Fruit fly (Drosophila melanogaster) whole organism, embryonic: ENCODE data around the gene CG6398.

ENCODE experiments used
- ATbp ChIP-seq: fragments of 200-800 bp; sonication (Bioruptor generic); optimal IDR thresholded peaks from 2 replicates; lab custom pipeline; 2017; ENCODE audit warnings: missing biosample characterization, mild to moderate bottlenecking, missing genetic modification characterization, missing genetic modification reagents
- Atf3 ChIP-seq: fragments of 200-800 bp; sonication (Bioruptor generic); optimal IDR thresholded peaks from 3 replicates; lab custom pipeline; 2016; ENCODE audit warnings: missing biosample characterization, missing genetic modification characterization
- B-H2 ChIP-seq: fragments of 200-800 bp; sonication (Bioruptor generic); optimal IDR thresholded peaks from 2 replicates; lab custom pipeline; 2018; ENCODE audit warnings: missing biosample characterization, mild to moderate bottlenecking, missing genetic modification characterization
- CG10565 ChIP-seq: fragments of 200-800 bp; sonication (Bioruptor generic); optimal IDR thresholded peaks from 3 replicates; lab custom pipeline; 2016; ENCODE audit warnings: missing biosample characterization, mild to moderate bottlenecking, missing genetic modification characterization
- CG11093 ChIP-seq: fragments of 200-800 bp; sonication (Bioruptor generic); IDR thresholded peaks from 3 replicates; pipeline ENCODE4 v1.3.6; 2022; ENCODE audit warnings: missing biosample characterization, missing genetic modification characterization
- CG11398 ChIP-seq: fragments of 200-800 bp; sonication (Bioruptor generic); optimal IDR thresholded peaks from 2 replicates; lab custom pipeline; 2016; ENCODE audit warnings: missing biosample characterization, missing genetic modification characterization
- CG11456 ChIP-seq: fragments of 200-800 bp; sonication (Bioruptor generic); IDR thresholded peaks from 3 replicates; pipeline ENCODE4 v1.3.6; 2022; ENCODE audit warnings: missing biosample characterization, missing genetic modification characterization
- CG11723 ChIP-seq: fragments of 200-800 bp; sonication (Bioruptor generic); optimal IDR thresholded peaks from 2 replicates; lab custom pipeline; 2017; ENCODE audit warnings: missing biosample characterization, mild to moderate bottlenecking, missing genetic modification characterization
- CG12391 ChIP-seq: fragments of 200-800 bp; sonication (Bioruptor generic); optimal IDR thresholded peaks from 3 replicates; lab custom pipeline; 2018; ENCODE audit warnings: missing biosample characterization, mild to moderate bottlenecking, missing genetic modification characterization, moderate library complexity
- CG13424 ChIP-seq: fragments of 200-800 bp; sonication (Bioruptor generic); optimal IDR thresholded peaks from 2 replicates; lab custom pipeline; 2019; ENCODE audit warnings: missing biosample characterization, mild to moderate bottlenecking, missing genetic modification characterization, moderate library complexity
- CG14965 ChIP-seq: fragments of 200-800 bp; sonication (Bioruptor generic); optimal IDR thresholded peaks from 2 replicates; lab custom pipeline; 2016; ENCODE audit warnings: missing biosample characterization, missing genetic modification characterization, borderline replicate concordance
- CG16863 ChIP-seq: fragments of 200-800 bp; sonication (Bioruptor generic); optimal IDR thresholded peaks from 3 replicates; lab custom pipeline; 2016; ENCODE audit warnings: missing biosample characterization, missing genetic modification characterization
- CG2202 ChIP-seq: fragments of 200-800 bp; sonication (Bioruptor generic); optimal IDR thresholded peaks from 2 replicates; lab custom pipeline; 2018; ENCODE audit warnings: missing biosample characterization, mild to moderate bottlenecking, missing genetic modification characterization
- CG34422 ChIP-seq: fragments of 200-800 bp; sonication (Bioruptor generic); IDR thresholded peaks from 3 replicates; pipeline ENCODE4 v1.3.6; 2022; ENCODE audit warnings: missing biosample characterization, missing genetic modification characterization
- CG3995 ChIP-seq: fragments of 200-800 bp; sonication (Bioruptor generic); optimal IDR thresholded peaks from 3 replicates; lab custom pipeline; 2016; ENCODE audit warnings: missing biosample characterization, missing genetic modification characterization
- CG4404 ChIP-seq: fragments of 200-800 bp; sonication (Bioruptor generic); IDR thresholded peaks from 2 replicates; pipeline ENCODE4 v1.3.6; 2022; ENCODE audit warnings: missing biosample characterization, missing genetic modification characterization
- CG6654 ChIP-seq: fragments of 200-800 bp; sonication (Bioruptor generic); optimal IDR thresholded peaks from 2 replicates; lab custom pipeline; 2017; ENCODE audit warnings: missing biosample characterization, mild to moderate bottlenecking, missing genetic modification characterization
- CG7745 ChIP-seq: fragments of 200-800 bp; sonication (Bioruptor generic); optimal IDR thresholded peaks from 2 replicates; lab custom pipeline; 2018; ENCODE audit warnings: missing biosample characterization, mild to moderate bottlenecking, missing genetic modification characterization, moderate library complexity
- CG9932 ChIP-seq: fragments of 200-800 bp; sonication (Bioruptor generic); IDR thresholded peaks from 2 replicates; pipeline ENCODE4 v1.3.6; 2022; ENCODE audit warnings: missing biosample characterization, missing genetic modification characterization
- Dbx ChIP-seq: fragments of 200-800 bp; sonication (Bioruptor generic); IDR thresholded peaks from 3 replicates; pipeline ENCODE4 v1.3.6; 2022; ENCODE audit warnings: missing biosample characterization, missing genetic modification characterization
- Deaf1 ChIP-seq: fragments of 200-800 bp; optimal IDR thresholded peaks from 3 replicates; lab custom pipeline; 2019; ENCODE audit warnings: missing biosample characterization, mild to moderate bottlenecking, missing genetic modification characterization, moderate library complexity
- Gug ChIP-seq: fragments of 200-800 bp; sonication (Bioruptor generic); IDR thresholded peaks from 4 replicates; pipeline ENCODE4 v1.3.6; 2022; ENCODE audit warnings: missing biosample characterization, missing genetic modification characterization
- Hmr ChIP-seq: fragments of 200-800 bp; sonication (Bioruptor generic); optimal IDR thresholded peaks from 3 replicates; lab custom pipeline; 2017; ENCODE audit warnings: mild to moderate bottlenecking, missing biosample characterization, missing genetic modification reagents, missing genetic modification characterization
- Hr3 ChIP-seq: fragments of 200-800 bp; sonication (Bioruptor generic); optimal IDR thresholded peaks from 3 replicates; lab custom pipeline; 2016; ENCODE audit warnings: missing biosample characterization, missing genetic modification characterization
- Hsf ChIP-seq: fragments of 200-800 bp; sonication (Bioruptor generic); optimal IDR thresholded peaks from 3 replicates; lab custom pipeline; 2016; ENCODE audit warnings: missing biosample characterization, missing genetic modification characterization
- Jarid2 ChIP-seq: fragments of 200-800 bp; sonication (Bioruptor generic); optimal IDR thresholded peaks from 3 replicates; lab custom pipeline; 2017; ENCODE audit warnings: mild to moderate bottlenecking, missing biosample characterization, missing genetic modification reagents, missing genetic modification characterization
- Rfx ChIP-seq: fragments of 200-800 bp; sonication (Bioruptor generic); IDR thresholded peaks from 2 replicates; pipeline ENCODE4 v1.3.6; 2022; ENCODE audit warnings: missing biosample characterization, missing genetic modification characterization
- Sin3A ChIP-seq: fragments of >200 bp; optimal IDR thresholded peaks from 2 replicates; lab custom pipeline; 2018
- Usf ChIP-seq: fragments of 200-800 bp; sonication (Bioruptor generic); optimal IDR thresholded peaks from 2 replicates; lab custom pipeline; 2017; ENCODE audit warnings: missing genotype, missing biosample characterization, missing genetic modification characterization
- Vsx1 ChIP-seq: fragments of 200-800 bp; sonication (Bioruptor generic); optimal IDR thresholded peaks from 2 replicates; lab custom pipeline; 2017; ENCODE audit warnings: missing biosample characterization, mild to moderate bottlenecking, missing genetic modification characterization, missing genetic modification reagents
- ab ChIP-seq: fragments of 200-800 bp; sonication (Bioruptor generic); optimal IDR thresholded peaks from 2 replicates; lab custom pipeline; 2016; ENCODE audit warnings: missing biosample characterization, missing genetic modification characterization
- bcd ChIP-seq: fragments of 200-800 bp; sonication (Bioruptor generic); optimal IDR thresholded peaks from 2 replicates; lab custom pipeline; 2017; ENCODE audit warnings: missing biosample characterization, mild to moderate bottlenecking, missing genetic modification characterization
- bigmax ChIP-seq: fragments of 200-800 bp; sonication (Bioruptor generic); optimal IDR thresholded peaks from 2 replicates; lab custom pipeline; 2018; ENCODE audit warnings: missing biosample characterization, mild to moderate bottlenecking, missing genetic modification characterization
- bowl ChIP-seq: fragments of 200-800 bp; sonication (Bioruptor generic); IDR thresholded peaks from 2 replicates; pipeline ENCODE4 v1.3.6; 2022; ENCODE audit warnings: missing biosample characterization, missing genetic modification characterization
- cas ChIP-seq: fragments of 200-800 bp; sonication (Bioruptor generic); IDR thresholded peaks from 2 replicates; pipeline ENCODE4 v1.3.6; 2022; ENCODE audit warnings: missing biosample characterization, missing genetic modification characterization
- chinmo ChIP-seq: fragments of 200-800 bp; sonication (Bioruptor generic); IDR thresholded peaks from 4 replicates; pipeline ENCODE4 v1.3.6; 2022; ENCODE audit warnings: missing biosample characterization, missing genetic modification characterization; ENCODE audit not compliant: partially characterized antibody
- dysf ChIP-seq: fragments of 200-800 bp; sonication (Bioruptor generic); IDR thresholded peaks from 3 replicates; pipeline ENCODE4 v1.3.6; 2022; ENCODE audit warnings: missing biosample characterization, missing genetic modification characterization
- exex ChIP-seq: fragments of 200-800 bp; sonication (Bioruptor generic); optimal IDR thresholded peaks from 4 replicates; lab custom pipeline; 2018; ENCODE audit warnings: missing biosample characterization, mild to moderate bottlenecking, missing genetic modification characterization, moderate library complexity
- grn ChIP-seq: fragments of 200-800 bp; sonication (Bioruptor generic); optimal IDR thresholded peaks from 3 replicates; lab custom pipeline; 2017; ENCODE audit warnings: missing biosample characterization, missing genetic modification characterization
- gro ChIP-seq: fragments of 200-800 bp; sonication (Bioruptor generic); optimal IDR thresholded peaks from 2 replicates; lab custom pipeline; 2016; ENCODE audit warnings: missing biosample characterization, missing genetic modification characterization
- gt ChIP-seq: fragments of 200-800 bp; sonication (Bioruptor generic); IDR thresholded peaks from 2 replicates; pipeline ENCODE4 v1.3.6; 2022; ENCODE audit warnings: missing biosample characterization, missing genetic modification characterization
- kah ChIP-seq: fragments of 200-800 bp; sonication (Bioruptor generic); optimal IDR thresholded peaks from 2 replicates; lab custom pipeline; 2018; ENCODE audit warnings: missing biosample characterization, mild to moderate bottlenecking, missing genetic modification characterization
- luna ChIP-seq: fragments of 200-800 bp; sonication (Bioruptor generic); optimal IDR thresholded peaks from 2 replicates; lab custom pipeline; 2016; ENCODE audit warnings: missing biosample characterization, missing genetic modification characterization
- nom ChIP-seq: fragments of 200-800 bp; sonication (Bioruptor generic); optimal IDR thresholded peaks from 2 replicates; lab custom pipeline; 2017; ENCODE audit warnings: missing biosample characterization, missing genetic modification characterization, mild to moderate bottlenecking, moderate library complexity, missing genetic modification reagents
- onecut ChIP-seq: fragments of 200-800 bp; sonication (Bioruptor generic); IDR thresholded peaks from 2 replicates; pipeline ENCODE4 v1.3.6; 2022; ENCODE audit warnings: missing biosample characterization, missing genetic modification characterization
- pho ChIP-seq: fragments of 200-800 bp; sonication (Bioruptor generic); optimal IDR thresholded peaks from 2 replicates; lab custom pipeline; 2016; ENCODE audit warnings: missing biosample characterization, missing genetic modification characterization
- ranshi ChIP-seq: fragments of 200-800 bp; sonication (Bioruptor generic); IDR thresholded peaks from 2 replicates; pipeline ENCODE4 v1.3.6; 2022; ENCODE audit warnings: missing biosample characterization, missing genetic modification characterization
- shn ChIP-seq: fragments of 200-800 bp; sonication (Bioruptor generic); optimal IDR thresholded peaks from 3 replicates; lab custom pipeline; 2016; ENCODE audit warnings: missing biosample characterization, missing genetic modification characterization
- sr ChIP-seq: fragments of 200-800 bp; sonication (Bioruptor generic); IDR thresholded peaks from 3 replicates; pipeline ENCODE4 v1.3.6; 2022; ENCODE audit warnings: missing biosample characterization, missing genetic modification characterization
- tll ChIP-seq, 2 experiments: fragments of 200-800 bp in 1 of 2; fragments of >200 bp in 1 of 2; sonication (Bioruptor generic) in 1 of 2; optimal IDR thresholded peaks; 2 replicates each; lab custom pipeline; 2017 to 2019; ENCODE audit warnings: missing biosample characterization in 2 of 2, missing genetic modification characterization in 2 of 2, mild to moderate bottlenecking in 1 of 2, moderate library complexity in 1 of 2
- zen2 ChIP-seq: fragments of 200-800 bp; sonication (Bioruptor generic); IDR thresholded peaks from 3 replicates; pipeline ENCODE4 v1.3.6; 2022; ENCODE audit warnings: missing biosample characterization, missing genetic modification characterization; ENCODE audit not compliant: partially characterized antibody

Gene CG6398

dm6 chrX:17850179-17850578 lies 19.6 kb downstream of the CG6398 start, which contains the start of the genes CG15814 and Spt7 (continued):
- TF ChIP-seq bowl (GFP tag; lab: Robert Waterston, UW), result 0 out of 2 replicates have a peak, but pooled peaks have one; percentile 8
- TF ChIP-seq ranshi (GFP tag; lab: Robert Waterston, UW), result peak; percentile 44; the same call in 1 of the 2 replicates
- peak; percentile 80; the same call in 2 of the 3 replicates for TF ChIP-seq zen2 (GFP tag; lab: Robert Waterston, UW)
- peak; percentile 16; the same call in 1 of the 2 replicates for TF ChIP-seq onecut (GFP tag; lab: Robert Waterston, UW)
- no peak for TF ChIP-seq gro (GFP tag; lab: Kevin White, UChicago)
- TF ChIP-seq nom (GFP tag; lab: Kevin White, UChicago), result no peak
- no peak for TF ChIP-seq luna (GFP tag; lab: Kevin White, UChicago)
- peak; percentile 31 for TF ChIP-seq CG13424
- TF ChIP-seq CG7745 (tag; lab: Kevin White, UChicago), result no peak
- TF ChIP-seq Deaf1 (tag; lab: Kevin White, UChicago), result no peak
- TF ChIP-seq Hsf (GFP tag; lab: Kevin White, UChicago), result peak; percentile 15
- TF ChIP-seq grn (GFP tag; lab: Kevin White, UChicago), result peak; percentile 32
- no peak for TF ChIP-seq Usf (GFP tag; lab: Kevin White, UChicago)
- TF ChIP-seq shn (GFP tag; lab: Kevin White, UChicago), result no peak
- TF ChIP-seq CG11456 (GFP tag; lab: Robert Waterston, UW), result 0 out of 3 replicates have a peak, but pooled peaks have one; percentile 31
- TF ChIP-seq CG10565, result no peak
- TF ChIP-seq Rfx (GFP tag; lab: Robert Waterston, UW), result peak; percentile 66
- TF ChIP-seq CG2202 (tag; lab: Kevin White, UChicago), result no peak
- no peak for TF ChIP-seq Hr3 (GFP tag; lab: Kevin White, UChicago)
- no peak for TF ChIP-seq Jarid2 (GFP tag; lab: Kevin White, UChicago)
- TF ChIP-seq CG11723 (GFP tag; lab: Kevin White, UChicago), result no peak
- peak; percentile 76 for TF ChIP-seq bigmax
- no peak for TF ChIP-seq ab (GFP tag; lab: Kevin White, UChicago)
- TF ChIP-seq pho (GFP tag; lab: Kevin White, UChicago), result no peak
- TF ChIP-seq Gug, result no peak
- TF ChIP-seq chinmo (GFP tag; lab: Robert Waterston, UW), result peak; percentile 94
- TF ChIP-seq kah (GFP tag; lab: Kevin White, UChicago), result no peak
- peak; percentile 30 for TF ChIP-seq CG16863 (GFP tag; lab: Kevin White, UChicago)
- TF ChIP-seq exex (tag; lab: Kevin White, UChicago), result no peak
- peak; percentile 23 for TF ChIP-seq B-H2
- no peak for TF ChIP-seq CG11398 (GFP tag; lab: Kevin White, UChicago)
- TF ChIP-seq Dbx (GFP tag; lab: Robert Waterston, UW), result no peak
- TF ChIP-seq bcd, result peak; percentile 35
- TF ChIP-seq gt, result no peak
- peak; percentile 21; the same call in 1 of the 2 replicates for TF ChIP-seq CG9932 (GFP tag; lab: Robert Waterston, UW)
- TF ChIP-seq Hmr (GFP tag; lab: Kevin White, UChicago), result no peak
- peak; percentile 61 for TF ChIP-seq CG3995 (GFP tag; lab: Kevin White, UChicago)
- TF ChIP-seq Sin3A, result peak; percentile 82
- no peak for TF ChIP-seq CG11093 (GFP tag; lab: Robert Waterston, UW)
- no peak for TF ChIP-seq cas (GFP tag; lab: Robert Waterston, UW)
- TF ChIP-seq Vsx1 (GFP tag; lab: Kevin White, UChicago), result no peak
- TF ChIP-seq tll (GFP tag; optimal IDR thresholded peaks at IDR 0.05; lab: Kevin White, UChicago), result no peak
- TF ChIP-seq dysf (GFP tag; lab: Robert Waterston, UW), result no peak
- no peak for TF ChIP-seq CG4404
- TF ChIP-seq CG14965, result no peak
- 0 out of 3 replicates have a peak, but pooled peaks have one; percentile 9 for TF ChIP-seq sr (GFP tag; lab: Robert Waterston, UW)
- no peak for TF ChIP-seq Atf3 (GFP tag; lab: Kevin White, UChicago)
- TF ChIP-seq ATbp (GFP tag; lab: Kevin White, UChicago), result peak; percentile 19
- TF ChIP-seq CG12391, result peak; percentile 22
- peak; percentile 61; the same call in 2 of the 3 replicates for TF ChIP-seq CG34422 (GFP tag; lab: Robert Waterston, UW)
- no peak for TF ChIP-seq CG6654 (GFP tag; lab: Kevin White, UChicago)
